Fruit fly (Drosophila melanogaster): ENCODE data around the gene hyx.

dm6 chr3R:9069874-9070273 is 31.3 kb downstream of the hyx start:
- TF ChIP-seq usp (GFP tag; optimal IDR thresholded peaks at IDR 0.05) (no peak), lola (GFP tag; optimal IDR thresholded peaks at IDR 0.05) (no peak), ttk (GFP tag; IDR thresholded peaks at IDR 0.05) (no peak), Poxn (GFP tag; IDR thresholded peaks at IDR 0.05) (no peak), CG12155 (GFP tag; optimal IDR thresholded peaks at IDR 0.05) (no peak), E2f2 (GFP tag; IDR thresholded peaks at IDR 0.05) (no peak), pho (GFP tag; optimal IDR thresholded peaks at IDR 0.05) (no peak), br (optimal IDR thresholded peaks at IDR 0.05) (no peak)
